Worm (Caenorhabditis elegans) whole organism, L3 larva: Measurements from ENCODE around the gene F41E6.15.
A peak's percentile ranks its signal among the peaks of the same experiment; 100 is the strongest.

ENCODE experiments used
- R02D3.7 ChIP-seq: fragments of 150-350 bp; optimal IDR thresholded peaks from 2 replicates; lab custom pipeline; 2014; ENCODE audit warnings: missing biosample characterization, missing genetic modification characterization
- aly-2 ChIP-seq: fragments of 150-350 bp; optimal IDR thresholded peaks from 2 replicates; lab custom pipeline; 2014; ENCODE audit warnings: missing biosample characterization, missing genetic modification characterization
- ceh-82 ChIP-seq: fragments of 150-350 bp; optimal IDR thresholded peaks from 2 replicates; lab custom pipeline; 2014; ENCODE audit warnings: missing biosample characterization, missing genetic modification characterization
- egl-5 ChIP-seq: fragments of 150-350 bp; optimal IDR thresholded peaks from 2 replicates; lab custom pipeline; 2017; ENCODE audit warnings: missing biosample characterization, missing genetic modification reagents, missing genetic modification characterization, inconsistent platforms
- elt-1 ChIP-seq: fragments of 150-350 bp; optimal IDR thresholded peaks from 2 replicates; lab custom pipeline; 2014; ENCODE audit warnings: missing biosample characterization, missing genetic modification characterization
- fkh-2 ChIP-seq: fragments of 150-350 bp; optimal IDR thresholded peaks from 2 replicates; lab custom pipeline; 2014; ENCODE audit warnings: missing biosample characterization, missing genetic modification reagents, missing genetic modification characterization
- lin-39 ChIP-seq: fragments of 150-350 bp; optimal IDR thresholded peaks from 2 replicates; lab custom pipeline; 2018; ENCODE audit warnings: missing biosample characterization, missing genetic modification reagents, missing genetic modification characterization
- nfya-1 ChIP-seq: sonication (generic microtip); optimal IDR thresholded peaks from 2 replicates; lab custom pipeline; 2017; ENCODE audit warnings: missing genetic modification characterization, mild to moderate bottlenecking, missing compliant biosample characterization, antibody characterized with exemption, moderate library complexity; ENCODE audit not compliant: insufficient read depth
- nhr-12 ChIP-seq: fragments of 150-350 bp; optimal IDR thresholded peaks from 2 replicates; lab custom pipeline; 2014; ENCODE audit warnings: missing biosample characterization, missing genetic modification characterization
- nhr-23 ChIP-seq: fragments of 150-350 bp; optimal IDR thresholded peaks from 2 replicates; lab custom pipeline; 2014; ENCODE audit warnings: missing biosample characterization, missing genetic modification reagents, missing genetic modification characterization
- nhr-237 ChIP-seq: fragments of 150-350 bp; optimal IDR thresholded peaks from 2 replicates; lab custom pipeline; 2014; ENCODE audit warnings: missing biosample characterization, missing genetic modification characterization
- nhr-28 ChIP-seq: fragments of 150-350 bp; optimal IDR thresholded peaks from 2 replicates; lab custom pipeline; 2014; ENCODE audit warnings: missing biosample characterization, missing genetic modification characterization
- nhr-67 ChIP-seq: fragments of 150-350 bp; optimal IDR thresholded peaks from 2 replicates; lab custom pipeline; 2014; ENCODE audit warnings: missing biosample characterization, missing genetic modification characterization
- nhr-77 ChIP-seq: fragments of 150-350 bp; optimal IDR thresholded peaks from 2 replicates; lab custom pipeline; 2014; ENCODE audit warnings: missing biosample characterization, missing genetic modification characterization
- pha-4 ChIP-seq: fragments of 150-350 bp; optimal IDR thresholded peaks from 2 replicates; lab custom pipeline; 2014; ENCODE audit warnings: missing biosample characterization, missing genetic modification reagents, missing genetic modification characterization
- snpc-4 ChIP-seq: fragments of 150-350 bp; optimal IDR thresholded peaks from 2 replicates; lab custom pipeline; 2014; ENCODE audit warnings: missing biosample characterization, missing genetic modification characterization
- unc-62 ChIP-seq: fragments of 150-350 bp; sonication (generic microtip); optimal IDR thresholded peaks from 4 replicates; lab custom pipeline; 2014; ENCODE audit warnings: missing biosample characterization, missing genetic modification reagents, missing genetic modification characterization
- ztf-4 ChIP-seq: fragments of 150-350 bp; optimal IDR thresholded peaks from 2 replicates; lab custom pipeline; 2014; ENCODE audit warnings: missing biosample characterization, missing genetic modification characterization

Gene F41E6.15

ce11 chrV:8560916-8561315 is 41.6 kb downstream of the F41E6.15 start, which contains the start of gene acr-16:
Gene acr-16 (plus strand): TSS chrV:8561216.
- TF ChIP-seq nhr-77 (tag; lab: Kevin White, UChicago) (no peak), nhr-28 (tag; lab: Kevin White, UChicago) (no peak)

- no peak for TF ChIP-seq snpc-4 (tag; lab: Kevin White, UChicago)
- TF ChIP-seq nhr-237 (tag; lab: Kevin White, UChicago), result no peak
- TF ChIP-seq R02D3.7 (tag; lab: Kevin White, UChicago), result no peak
- TF ChIP-seq elt-1 (tag; lab: Kevin White, UChicago), result no peak
- no peak for TF ChIP-seq lin-39
- no peak for TF ChIP-seq pha-4
- TF ChIP-seq unc-62 (GFP tag; lab: Kevin White, UChicago), result no peak
- TF ChIP-seq aly-2 (tag; lab: Kevin White, UChicago), result no peak
- no peak for TF ChIP-seq ceh-82 (tag; lab: Kevin White, UChicago)
- TF ChIP-seq fkh-2, result no peak
- no peak for TF ChIP-seq nhr-23 (tag; lab: Kevin White, UChicago)
- TF ChIP-seq nhr-12 (tag; lab: Kevin White, UChicago), result no peak
- TF ChIP-seq ztf-4 (tag; lab: Kevin White, UChicago), result no peak
- no peak for TF ChIP-seq nfya-1 (tag; lab: Kevin White, UChicago)
Measured at ce11 chrV:8555955-8556354, 46.6 kb downstream of the F41E6.15 start.

ce11 chrV:8552460-8552859 is 50.1 kb downstream of the F41E6.15 start, which contains the start of gene acr-15:
Gene acr-15 (plus strand): TSS chrV:8552695.
- TF ChIP-seq egl-5 (tag; lab: Kevin White, UChicago) (peak; percentile 97), nhr-67 (tag; lab: Kevin White, UChicago) (no peak)
